Fruit fly (Drosophila melanogaster): ENCODE results near the gene Bgb.

DNA sequence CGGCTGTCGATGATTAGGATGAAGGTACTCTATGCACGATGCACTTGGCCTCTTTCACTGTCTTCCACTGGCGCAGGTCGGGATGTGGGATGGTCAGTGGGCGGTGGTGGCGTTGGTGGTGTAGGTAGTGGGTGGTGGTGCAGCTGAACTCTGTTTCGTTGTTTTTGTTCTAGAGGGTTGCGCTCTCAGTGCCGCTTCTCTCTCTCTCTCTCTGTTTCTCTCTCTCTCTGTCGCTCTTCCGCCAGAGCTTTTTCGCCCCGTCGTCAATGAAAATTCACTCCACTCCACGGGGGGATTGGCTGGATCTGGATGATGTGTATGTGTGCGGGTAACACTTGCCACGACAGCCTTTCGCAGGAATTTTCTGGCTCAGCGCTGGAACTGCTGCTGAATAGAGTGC lies 2.6 kb upstream of the Bgb start:
- TF ChIP-seq ttk (optimal IDR thresholded peaks at IDR 0.05) (no peak), insv (optimal IDR thresholded peaks at IDR 0.05) (no peak), psq (optimal IDR thresholded peaks at IDR 0.05) (no peak), h (optimal IDR thresholded peaks at IDR 0.05) (no peak), Myc (optimal IDR thresholded peaks at IDR 0.05) (no peak)

Data from Kc167 (cell line).